Fruit fly (Drosophila melanogaster) whole organism, embryonic: ENCODE measurements around the gene Dnai2.

ENCODE experiments used
- BEAF-32 ChIP-seq: fragments of 200-800 bp; sonication (Bioruptor generic); optimal IDR thresholded peaks from 3 replicates; lab custom pipeline; 2017; ENCODE audit warnings: missing biosample characterization, missing genetic modification characterization, mild to moderate bottlenecking, moderate library complexity, missing genetic modification reagents
- Bgb ChIP-seq: fragments of 200-800 bp; sonication (Bioruptor generic); IDR thresholded peaks from 2 replicates; pipeline ENCODE4 v1.3.6; 2022; ENCODE audit warnings: missing biosample characterization, missing genetic modification characterization; ENCODE audit not compliant: partially characterized antibody
- CG10267 ChIP-seq: fragments of 200-800 bp; sonication (Bioruptor generic); optimal IDR thresholded peaks from 2 replicates; lab custom pipeline; 2018; ENCODE audit warnings: missing biosample characterization, mild to moderate bottlenecking, missing genetic modification characterization, moderate library complexity
- CG10654 ChIP-seq: fragments of 200-800 bp; sonication (Bioruptor generic); optimal IDR thresholded peaks from 2 replicates; lab custom pipeline; 2016; ENCODE audit warnings: missing biosample characterization, missing genetic modification characterization
- CG10959 ChIP-seq: fragments of 200-800 bp; sonication (Bioruptor generic); IDR thresholded peaks from 2 replicates; pipeline ENCODE4 v1.3.6; 2022; ENCODE audit warnings: missing biosample characterization, missing genetic modification characterization
- CG12236 ChIP-seq: fragments of 200-800 bp; sonication (Bioruptor generic); optimal IDR thresholded peaks from 2 replicates; lab custom pipeline; 2016; ENCODE audit warnings: missing biosample characterization, missing genetic modification characterization
- CG1233 ChIP-seq: fragments of 200-800 bp; sonication (Bioruptor generic); optimal IDR thresholded peaks from 4 replicates; lab custom pipeline; 2018; ENCODE audit warnings: missing biosample characterization, mild to moderate bottlenecking, missing genetic modification characterization
- CG12744 ChIP-seq: fragments of 200-800 bp; sonication (Bioruptor generic); optimal IDR thresholded peaks from 2 replicates; lab custom pipeline; 2016; ENCODE audit warnings: missing biosample characterization, missing genetic modification characterization
- CG13123 ChIP-seq: fragments of 200-800 bp; sonication (Bioruptor generic); optimal IDR thresholded peaks from 2 replicates; lab custom pipeline; 2016; ENCODE audit warnings: missing biosample characterization, missing genetic modification characterization
- CG13624 ChIP-seq: fragments of 200-800 bp; sonication (Bioruptor generic); optimal IDR thresholded peaks from 2 replicates; lab custom pipeline; 2016; ENCODE audit warnings: missing biosample characterization, missing genetic modification characterization
- CG1602 ChIP-seq: fragments of 200-800 bp; sonication (Bioruptor generic); optimal IDR thresholded peaks from 3 replicates; lab custom pipeline; 2016; ENCODE audit warnings: missing biosample characterization, missing genetic modification characterization
- CG17186 ChIP-seq: fragments of 200-800 bp; sonication (Bioruptor generic); optimal IDR thresholded peaks from 3 replicates; lab custom pipeline; 2017; ENCODE audit warnings: missing biosample characterization, missing genetic modification reagents, missing genetic modification characterization
- CG2116 ChIP-seq: fragments of 200-800 bp; sonication (Bioruptor generic); optimal IDR thresholded peaks from 3 replicates; lab custom pipeline; 2018; ENCODE audit warnings: missing biosample characterization, mild to moderate bottlenecking, missing genetic modification characterization
- CG31388 ChIP-seq: fragments of 200-800 bp; sonication (Bioruptor generic); optimal IDR thresholded peaks from 2 replicates; lab custom pipeline; 2016; ENCODE audit warnings: missing biosample characterization, missing genetic modification characterization
- CG32767 ChIP-seq: fragments of 200-800 bp; sonication (Bioruptor generic); IDR thresholded peaks from 2 replicates; pipeline ENCODE4 v1.3.6; 2022; ENCODE audit warnings: missing biosample characterization, missing genetic modification characterization
- CG3847 ChIP-seq: fragments of 200-800 bp; sonication (Bioruptor generic); IDR thresholded peaks from 2 replicates; pipeline ENCODE4 v1.3.6; 2022; ENCODE audit warnings: missing biosample characterization, missing genetic modification characterization
- CG4360 ChIP-seq: fragments of 200-800 bp; sonication (Bioruptor generic); IDR thresholded peaks from 2 replicates; pipeline ENCODE4 v1.3.6; 2022; ENCODE audit warnings: missing biosample characterization, missing genetic modification characterization
- CG5953 ChIP-seq: fragments of 200-800 bp; sonication (Bioruptor generic); IDR thresholded peaks from 2 replicates; pipeline ENCODE4 v1.3.6; 2022; ENCODE audit warnings: missing biosample characterization, missing genetic modification characterization
- CG7372 ChIP-seq: fragments of 200-800 bp; sonication (Bioruptor generic); IDR thresholded peaks from 2 replicates; pipeline ENCODE4 v1.3.6; 2022; ENCODE audit warnings: missing biosample characterization, missing genetic modification characterization
- CG7786 ChIP-seq: fragments of 200-800 bp; sonication (Bioruptor generic); optimal IDR thresholded peaks from 2 replicates; lab custom pipeline; 2016; ENCODE audit warnings: missing biosample characterization, missing genetic modification characterization
- CG9609 ChIP-seq: fragments of 200-800 bp; sonication (Bioruptor generic); optimal IDR thresholded peaks from 3 replicates; lab custom pipeline; 2016; ENCODE audit warnings: missing biosample characterization, missing genetic modification characterization
- Dp ChIP-seq: fragments of 200-800 bp; sonication (Bioruptor generic); optimal IDR thresholded peaks from 2 replicates; lab custom pipeline; 2018; ENCODE audit warnings: missing biosample characterization, mild to moderate bottlenecking, missing genetic modification characterization, moderate library complexity
- E2f1 ChIP-seq: fragments of 200-800 bp; sonication (Bioruptor generic); IDR thresholded peaks from 2 replicates; pipeline ENCODE4 v1.3.6; 2022; ENCODE audit warnings: missing biosample characterization, missing genetic modification characterization
- Ets97D ChIP-seq: fragments of 200-800 bp; sonication (Bioruptor generic); optimal IDR thresholded peaks from 3 replicates; lab custom pipeline; 2016; ENCODE audit warnings: missing biosample characterization, missing genetic modification characterization
- Fer1 ChIP-seq: fragments of 200-800 bp; sonication (Bioruptor generic); optimal IDR thresholded peaks from 2 replicates; lab custom pipeline; 2017; ENCODE audit warnings: missing biosample characterization, mild to moderate bottlenecking, missing genetic modification characterization
- HmgZ ChIP-seq: fragments of 200-800 bp; sonication (Bioruptor generic); optimal IDR thresholded peaks from 2 replicates; lab custom pipeline; 2018; ENCODE audit warnings: missing biosample characterization, mild to moderate bottlenecking, missing genetic modification characterization
- MESR4 ChIP-seq: fragments of 200-800 bp; sonication (Bioruptor generic); optimal IDR thresholded peaks from 2 replicates; lab custom pipeline; 2018; ENCODE audit warnings: missing biosample characterization, mild to moderate bottlenecking, missing genetic modification characterization, moderate library complexity
- Med ChIP-seq: fragments of 200-800 bp; sonication (Bioruptor generic); peaks from one replicate; lab custom pipeline; 2016; ENCODE audit warnings: missing biosample characterization, missing genetic modification characterization, mild to moderate bottlenecking, inconsistent platforms, moderate library complexity
- Sry-δ ChIP-seq: fragments of 200-800 bp; sonication (Bioruptor generic); optimal IDR thresholded peaks from 2 replicates; lab custom pipeline; 2016; ENCODE audit warnings: missing biosample characterization, missing genetic modification characterization
- Trl ChIP-seq, 3 experiments: fragments of >200 bp in 2 of 3; fragments of 200-800 bp in 1 of 3; sonication (Bioruptor generic) in 1 of 3; optimal IDR thresholded peaks; 2 replicates in 1 of 3; 3 replicates in 2 of 3; lab custom pipeline; 2016 to 2017; ENCODE audit warnings: missing biosample characterization in 1 of 3, missing genetic modification characterization in 1 of 3
- ab ChIP-seq: fragments of 200-800 bp; sonication (Bioruptor generic); optimal IDR thresholded peaks from 2 replicates; lab custom pipeline; 2016; ENCODE audit warnings: missing biosample characterization, missing genetic modification characterization
- abd-A ChIP-seq: fragments of 200-800 bp; sonication (Bioruptor generic); optimal IDR thresholded peaks from 3 replicates; lab custom pipeline; 2019; ENCODE audit warnings: missing biosample characterization, mild to moderate bottlenecking, missing genetic modification characterization, moderate library complexity
- amos ChIP-seq: fragments of 200-800 bp; sonication (Bioruptor generic); IDR thresholded peaks from 2 replicates; pipeline ENCODE4 v1.3.6; 2022; ENCODE audit warnings: missing biosample characterization, missing genetic modification characterization; ENCODE audit not compliant: partially characterized antibody
- bcd ChIP-seq: fragments of 200-800 bp; sonication (Bioruptor generic); optimal IDR thresholded peaks from 2 replicates; lab custom pipeline; 2017; ENCODE audit warnings: missing biosample characterization, mild to moderate bottlenecking, missing genetic modification characterization
- bigmax ChIP-seq: fragments of 200-800 bp; sonication (Bioruptor generic); optimal IDR thresholded peaks from 2 replicates; lab custom pipeline; 2018; ENCODE audit warnings: missing biosample characterization, mild to moderate bottlenecking, missing genetic modification characterization
- bowl ChIP-seq: fragments of 200-800 bp; sonication (Bioruptor generic); IDR thresholded peaks from 2 replicates; pipeline ENCODE4 v1.3.6; 2022; ENCODE audit warnings: missing biosample characterization, missing genetic modification characterization
- cad ChIP-seq: fragments of >200 bp; optimal IDR thresholded peaks from 2 replicates; lab custom pipeline; 2017; ENCODE audit warnings: missing biosample characterization, missing genetic modification characterization
- cato ChIP-seq: fragments of 200-800 bp; sonication (Bioruptor generic); optimal IDR thresholded peaks from 2 replicates; lab custom pipeline; 2016; ENCODE audit warnings: missing biosample characterization, missing genetic modification characterization, borderline replicate concordance
- crp ChIP-seq, 2 experiments: fragments of 200-800 bp; sonication (Bioruptor generic); optimal IDR thresholded peaks; 2 replicates in 1 of 2; 3 replicates in 1 of 2; lab custom pipeline; 2017; ENCODE audit warnings: missing biosample characterization in 2 of 2, missing genetic modification characterization in 2 of 2, mild to moderate bottlenecking in 1 of 2, moderate library complexity in 1 of 2
- exex ChIP-seq: fragments of 200-800 bp; sonication (Bioruptor generic); optimal IDR thresholded peaks from 4 replicates; lab custom pipeline; 2018; ENCODE audit warnings: missing biosample characterization, mild to moderate bottlenecking, missing genetic modification characterization, moderate library complexity
- gem ChIP-seq: fragments of 200-800 bp; sonication (Bioruptor generic); optimal IDR thresholded peaks from 2 replicates; lab custom pipeline; 2019; ENCODE audit warnings: missing biosample characterization, mild to moderate bottlenecking, missing genetic modification characterization, moderate library complexity
- lbe ChIP-seq: fragments of 200-800 bp; sonication (Bioruptor generic); optimal IDR thresholded peaks from 2 replicates; lab custom pipeline; 2016; ENCODE audit warnings: missing biosample characterization, mild to moderate bottlenecking, missing genetic modification characterization
- nerfin-2 ChIP-seq: fragments of 200-800 bp; sonication (Bioruptor generic); IDR thresholded peaks from 2 replicates; pipeline ENCODE4 v1.3.6; 2022; ENCODE audit warnings: missing biosample characterization, missing genetic modification characterization; ENCODE audit not compliant: partially characterized antibody
- nmo ChIP-seq: fragments of 200-800 bp; sonication (Bioruptor generic); optimal IDR thresholded peaks from 2 replicates; lab custom pipeline; 2018; ENCODE audit warnings: missing biosample characterization, mild to moderate bottlenecking, missing genetic modification characterization, moderate library complexity
- phol ChIP-seq: fragments of 200-800 bp; sonication (Bioruptor generic); optimal IDR thresholded peaks from 3 replicates; lab custom pipeline; 2018; ENCODE audit warnings: missing biosample characterization, mild to moderate bottlenecking, missing genetic modification characterization, moderate library complexity
- pnt ChIP-seq: fragments of 200-800 bp; sonication (Bioruptor generic); optimal IDR thresholded peaks from 3 replicates; lab custom pipeline; 2016; ENCODE audit warnings: missing biosample characterization, missing genetic modification characterization
- psq ChIP-seq: fragments of 200-800 bp; sonication (Bioruptor generic); optimal IDR thresholded peaks from 2 replicates; lab custom pipeline; 2017; ENCODE audit warnings: missing biosample characterization, missing genetic modification characterization
- schlank ChIP-seq: fragments of 200-800 bp; sonication (Bioruptor generic); optimal IDR thresholded peaks from 2 replicates; lab custom pipeline; 2018; ENCODE audit warnings: missing biosample characterization, mild to moderate bottlenecking, missing genetic modification characterization
- scrt ChIP-seq: fragments of 200-800 bp; sonication (Bioruptor generic); optimal IDR thresholded peaks from 2 replicates; lab custom pipeline; 2018; ENCODE audit warnings: missing biosample characterization, mild to moderate bottlenecking, missing genetic modification characterization, moderate library complexity
- sug ChIP-seq: fragments of 200-800 bp; optimal IDR thresholded peaks from 2 replicates; lab custom pipeline; 2019; ENCODE audit warnings: missing biosample characterization, mild to moderate bottlenecking, missing genetic modification characterization, moderate library complexity

Dnai2 gene

dm6 chr3L:11691203-11691797 is 7.8 kb downstream of the Dnai2 start, which contains the start of the genes Pldn and CG14135:
TSS of gene Pldn (minus strand) at chr3L:11691399.
TSS of gene CG14135 (plus strand) at chr3L:11691571.
- TF ChIP-seq nerfin-2 (GFP tag; lab: Robert Waterston, UW), result no peak
- peak; percentile 49 for TF ChIP-seq HmgZ (tag; lab: Kevin White, UChicago)
- TF ChIP-seq schlank (tag; lab: Kevin White, UChicago), result no peak
- TF ChIP-seq CG12744 (GFP tag; lab: Kevin White, UChicago), result no peak
- no peak; the same call in 1 of the 2 replicates for TF ChIP-seq Bgb
- TF ChIP-seq ab (GFP tag; lab: Kevin White, UChicago), result no peak
- TF ChIP-seq bigmax (GFP tag; lab: Kevin White, UChicago), result no peak
- peak; percentile 68 for TF ChIP-seq scrt
- peak; percentile 29 for TF ChIP-seq MESR4 (GFP tag; lab: Kevin White, UChicago)
- TF ChIP-seq BEAF-32 (GFP tag; lab: Kevin White, UChicago), result peak; percentile 49
- peak; percentile 20 for TF ChIP-seq cad (GFP tag; lab: Kevin White, UChicago)
- TF ChIP-seq gem (tag; lab: Kevin White, UChicago), result no peak
- TF ChIP-seq CG9609 (GFP tag; lab: Kevin White, UChicago), result no peak
- TF ChIP-seq CG10959 (GFP tag; lab: Robert Waterston, UW), result no peak
- no peak for TF ChIP-seq abd-A (tag; lab: Kevin White, UChicago)
- peak; percentile 19 for TF ChIP-seq phol (tag; lab: Kevin White, UChicago)
- peak; percentile 21 for TF ChIP-seq exex (tag; lab: Kevin White, UChicago)
- peak; percentile 44 for TF ChIP-seq CG10267 (tag; lab: Kevin White, UChicago)
- TF ChIP-seq CG1602 (GFP tag; lab: Kevin White, UChicago), result no peak
- TF ChIP-seq cato (GFP tag; lab: Kevin White, UChicago), result no peak
- no peak for TF ChIP-seq CG13123 (GFP tag; lab: Kevin White, UChicago)
- TF ChIP-seq lbe, result peak; percentile 25
- peak; percentile 69 for TF ChIP-seq CG2116 (GFP tag; lab: Kevin White, UChicago)
- TF ChIP-seq CG4360, result no peak
- TF ChIP-seq CG7786 (GFP tag; lab: Kevin White, UChicago), result no peak
- peak; percentile 32 for TF ChIP-seq sug (tag; lab: Kevin White, UChicago)
- TF ChIP-seq CG5953 (GFP tag; lab: Robert Waterston, UW), result no peak
- peak; percentile 97 to 99 for TF ChIP-seq crp (GFP tag; optimal IDR thresholded peaks at IDR 0.05; lab: Kevin White, UChicago)
- TF ChIP-seq CG13624 (GFP tag; lab: Kevin White, UChicago), result peak; percentile 89
- TF ChIP-seq CG31388 (GFP tag; lab: Kevin White, UChicago), result no peak
- TF ChIP-seq Med, result peak; percentile 66
- peak; percentile 33 for TF ChIP-seq nmo (GFP tag; lab: Kevin White, UChicago)
- TF ChIP-seq CG10654 (GFP tag; lab: Kevin White, UChicago), result no peak
- no peak for TF ChIP-seq CG1233
- no peak for TF ChIP-seq CG17186
- TF ChIP-seq CG7372, result no peak
- TF ChIP-seq CG3847 (GFP tag; lab: Robert Waterston, UW), result no peak
- TF ChIP-seq E2f1 (GFP tag; lab: Robert Waterston, UW), result no peak
- TF ChIP-seq Trl (optimal IDR thresholded peaks at IDR 0.05; lab: Kevin White, UChicago), result no peak
- no peak for TF ChIP-seq Trl (GFP tag; optimal IDR thresholded peaks at IDR 0.05; lab: Kevin White, UChicago)
- TF ChIP-seq bcd, result peak; percentile 8
- TF ChIP-seq psq (GFP tag; lab: Kevin White, UChicago), result no peak
- peak; percentile 44 for TF ChIP-seq Ets97D (GFP tag; lab: Kevin White, UChicago)
- TF ChIP-seq Sry-δ (GFP tag; lab: Kevin White, UChicago), result peak; percentile 45
- no peak for TF ChIP-seq CG32767 (GFP tag; lab: Robert Waterston, UW)
- TF ChIP-seq CG12236 (GFP tag; lab: Kevin White, UChicago), result no peak
- TF ChIP-seq Dp (GFP tag; lab: Kevin White, UChicago), result peak; percentile 26
- no peak for TF ChIP-seq pnt (GFP tag; lab: Kevin White, UChicago)
- TF ChIP-seq bowl (GFP tag; lab: Robert Waterston, UW), result no peak
- no peak for TF ChIP-seq Fer1
- TF ChIP-seq amos (GFP tag; lab: Robert Waterston, UW), result peak; percentile 16; the same call in 1 of the 2 replicates
